Fruit fly (Drosophila melanogaster) S2 (cell line): ENCODE measurements around the gene JIL-1.

ENCODE experiments used
- CG8478 ChIP-seq: fragments of >200 bp; optimal IDR thresholded peaks from 2 replicates; lab custom pipeline; 2018
- CTCF ChIP-seq, 2 experiments: fragments of >200 bp; optimal IDR thresholded peaks; 2 replicates each; lab custom pipeline; 2018

DNA sequence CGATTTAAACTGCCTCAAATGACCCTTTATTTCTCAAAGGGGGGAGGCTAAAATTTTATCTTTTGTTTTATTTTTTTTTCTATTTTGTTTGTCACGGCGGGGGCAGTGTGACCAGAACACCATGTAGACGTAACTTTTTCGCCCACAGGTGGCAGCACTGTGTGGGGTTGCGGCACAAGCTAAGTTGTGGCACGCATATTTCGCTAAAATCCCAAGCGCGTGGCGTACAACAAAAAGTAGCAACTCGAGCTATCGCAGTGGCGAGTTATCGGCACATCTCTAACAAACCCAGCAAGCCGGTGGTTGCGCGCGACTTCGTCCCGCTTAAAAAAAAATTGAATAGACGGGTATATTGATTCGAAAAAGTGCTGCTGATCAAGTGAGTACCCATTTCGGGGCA, 30.1 kb upstream of the JIL-1 start, which contains the start of the genes Ufd1 and NaPi-III:
- no peak for TF ChIP-seq CG8478 (lab: Kevin White, UChicago)
- TF ChIP-seq CTCF (optimal IDR thresholded peaks at IDR 0.05; lab: Kevin White, UChicago): peak; percentile 96
